Worm (Caenorhabditis elegans): ENCODE data around the gene srx-47.

The srx-47 gene

DNA sequence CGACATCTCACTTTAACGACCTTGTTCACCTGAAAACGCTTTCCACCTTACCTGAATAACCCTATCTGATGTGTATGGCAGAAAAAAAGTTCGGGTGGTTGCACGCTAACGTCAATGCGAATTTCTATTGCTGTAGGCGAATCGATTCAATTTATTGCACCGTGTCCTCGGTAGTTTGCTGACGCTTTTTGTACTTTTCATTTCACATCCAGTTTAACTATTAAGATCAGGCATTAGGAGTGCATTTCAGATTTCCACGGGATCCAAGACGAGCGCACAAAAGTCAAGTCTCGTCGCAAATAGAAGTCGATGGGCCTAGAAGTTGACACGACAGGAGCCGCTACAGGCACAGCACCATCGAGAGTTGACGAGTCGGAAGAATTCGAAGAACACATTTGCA is 7.5 kb upstream of the srx-47 start (continued):
- TF ChIP-seq aptf-3 (GFP tag; IDR thresholded peaks at IDR 0.05): 0 out of 2 replicates have a peak, but pooled peaks have one; percentile 58
- peak; percentile 43; the same call in 1 of the 2 replicates for TF ChIP-seq ceh-91 (GFP tag; IDR thresholded peaks at IDR 0.05)

DNA sequence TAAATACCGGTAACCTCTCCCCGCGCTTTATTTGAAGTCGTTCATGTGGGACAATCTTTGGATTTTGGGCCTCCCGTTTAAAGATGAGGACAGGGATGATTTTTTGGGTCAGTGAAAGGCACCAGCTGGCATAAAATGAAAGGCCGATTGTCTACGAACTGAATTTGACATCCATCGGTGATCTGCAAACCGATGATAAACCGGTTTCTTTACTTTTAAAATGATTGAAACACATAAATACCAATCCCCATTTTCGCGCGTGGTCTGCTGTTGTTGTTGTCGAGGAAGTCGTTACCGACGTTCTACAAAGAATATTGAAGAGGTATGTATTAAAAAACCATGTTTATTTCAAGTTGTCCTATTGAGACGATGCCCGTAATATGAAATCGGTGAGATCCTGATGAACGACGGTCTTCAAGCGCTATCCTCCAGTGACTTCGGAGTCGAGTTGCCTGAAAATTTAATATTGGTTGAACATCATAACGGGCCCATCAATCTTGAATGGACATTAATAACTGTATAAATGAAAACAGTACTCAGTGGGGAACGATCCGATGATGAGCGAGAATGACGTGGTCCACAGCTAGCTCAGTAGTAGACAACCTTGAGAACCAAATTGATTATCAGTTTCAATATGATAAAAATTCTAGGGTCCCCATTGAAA is 6.7 kb upstream of the srx-47 start:
- 0 out of 2 replicates have a peak, but pooled peaks have one; percentile 7 for TF ChIP-seq ztf-6 (GFP tag; IDR thresholded peaks at IDR 0.05)
- TF ChIP-seq tlf-1 (GFP tag; optimal IDR thresholded peaks at IDR 0.05): peak; percentile 34
- TF ChIP-seq ztf-18 (tag; optimal IDR thresholded peaks at IDR 0.05): no peak
- TF ChIP-seq madf-3 (GFP tag; IDR thresholded peaks at IDR 0.05): peak; percentile 90
- TF ChIP-seq B0261.1 (tag; optimal IDR thresholded peaks at IDR 0.05): no peak
- TF ChIP-seq nfyb-1 (GFP tag; IDR thresholded peaks at IDR 0.05): peak; percentile 86
- 0 out of 2 replicates have a peak, but pooled peaks have one; percentile 44 for TF ChIP-seq mcd-1 (GFP tag; IDR thresholded peaks at IDR 0.05)
- 0 out of 2 replicates have a peak, but pooled peaks have one; percentile 76 for TF ChIP-seq ceh-40 (GFP tag; IDR thresholded peaks at IDR 0.05)
- no peak for TF ChIP-seq K12H6.12 (tag; optimal IDR thresholded peaks at IDR 0.05)
- peak; percentile 74 for TF ChIP-seq pbrm-1 (GFP tag; IDR thresholded peaks at IDR 0.05)
- TF ChIP-seq rcor-1 (GFP tag; IDR thresholded peaks at IDR 0.05): peak; percentile 62; the same call in 1 of the 2 replicates
- TF ChIP-seq ceh-58 (GFP tag; IDR thresholded peaks at IDR 0.05): peak; percentile 69; the same call in 1 of the 2 replicates
- peak; percentile 50 for TF ChIP-seq Y56A3A.18 (GFP tag; IDR thresholded peaks at IDR 0.05)
- peak; percentile 91 for TF ChIP-seq dox-1 (GFP tag; IDR thresholded peaks at IDR 0.05)
- TF ChIP-seq lsl-1 (GFP tag; optimal IDR thresholded peaks at IDR 0.05): peak; percentile 32
- TF ChIP-seq aptf-3 (GFP tag; IDR thresholded peaks at IDR 0.05): peak; percentile 57; the same call in 1 of the 2 replicates
- TF ChIP-seq snpc-1.1 (tag; optimal IDR thresholded peaks at IDR 0.05; ENCODE audit: insufficient read depth): peak; percentile 15
- peak; percentile 85 for TF ChIP-seq ama-1 (optimal IDR thresholded peaks at IDR 0.05)
- TF ChIP-seq ama-1 (GFP tag; optimal IDR thresholded peaks at IDR 0.05): peak in 1 of 2 experiments; percentile 45
- TF ChIP-seq egrh-3 (GFP tag; IDR thresholded peaks at IDR 0.05): peak; percentile 31; the same call in 1 of the 2 replicates
- peak; percentile 51; the same call in 1 of the 2 replicates for TF ChIP-seq hmg-20 (GFP tag; IDR thresholded peaks at IDR 0.05)
- no peak for TF ChIP-seq let-607 (tag; optimal IDR thresholded peaks at IDR 0.05)
- TF ChIP-seq attf-3 (GFP tag; conservative IDR thresholded peaks at IDR 0.05): 0 out of 2 replicates have a peak, but pooled peaks have one; percentile 40
- TF ChIP-seq ceh-91 (GFP tag; IDR thresholded peaks at IDR 0.05): peak; percentile 60; the same call in 1 of the 2 replicates
- TF ChIP-seq ekl-4 (GFP tag; IDR thresholded peaks at IDR 0.05): peak; percentile 77
- peak; percentile 34; the same call in 1 of the 2 replicates for TF ChIP-seq egl-44 (GFP tag; IDR thresholded peaks at IDR 0.05)
- peak; percentile 33 for TF ChIP-seq attf-6 (GFP tag; IDR thresholded peaks at IDR 0.05)
- TF ChIP-seq die-1 (tag; optimal IDR thresholded peaks at IDR 0.05): no peak
- TF ChIP-seq egl-18 (GFP tag; IDR thresholded peaks at IDR 0.05): 0 out of 2 replicates have a peak, but pooled peaks have one; percentile 7
- TF ChIP-seq atf-7 (tag; optimal IDR thresholded peaks at IDR 0.05): peak; percentile 47
- peak; percentile 74; the same call in 1 of the 2 replicates for TF ChIP-seq cebp-2 (GFP tag; IDR thresholded peaks at IDR 0.05)
- no peak; the same call in 1 of the 2 replicates for TF ChIP-seq madf-8 (GFP tag; conservative IDR thresholded peaks at IDR 0.05)
- TF ChIP-seq T26A5.8 (tag; optimal IDR thresholded peaks at IDR 0.05): no peak
- peak; percentile 56 for TF ChIP-seq hmg-1.2 (GFP tag; IDR thresholded peaks at IDR 0.05)
- peak; percentile 53; the same call in 1 of the 2 replicates for TF ChIP-seq C06A6.2 (GFP tag; conservative IDR thresholded peaks at IDR 0.05)
- 0 out of 2 replicates have a peak, but pooled peaks have one; percentile 30 for TF ChIP-seq F37B4.10 (GFP tag; IDR thresholded peaks at IDR 0.05)
- TF ChIP-seq F23B12.7 (tag; optimal IDR thresholded peaks at IDR 0.05; ENCODE audit: insufficient read depth): peak; percentile 8
- no peak for TF ChIP-seq F39B2.1 (GFP tag; IDR thresholded peaks at IDR 0.05)
- TF ChIP-seq Y79H2A.3 (GFP tag; conservative IDR thresholded peaks at IDR 0.05): peak; percentile 91
- no peak for TF ChIP-seq madf-10 (tag; optimal IDR thresholded peaks at IDR 0.05)
- TF ChIP-seq nhr-27 (tag; optimal IDR thresholded peaks at IDR 0.05): peak; percentile 56
- peak; percentile 21; the same call in 1 of the 2 replicates for TF ChIP-seq let-526 (GFP tag; IDR thresholded peaks at IDR 0.05)
- peak; percentile 49; the same call in 1 of the 2 replicates for TF ChIP-seq cebp-1 (GFP tag; IDR thresholded peaks at IDR 0.05)
- TF ChIP-seq cebp-1 (tag; optimal IDR thresholded peaks at IDR 0.05): peak; percentile 7

All from whole organism, young adult.